Worm (Caenorhabditis elegans): Measurements from ENCODE around the gene B0348.2.

The B0348.2 gene

DNA sequence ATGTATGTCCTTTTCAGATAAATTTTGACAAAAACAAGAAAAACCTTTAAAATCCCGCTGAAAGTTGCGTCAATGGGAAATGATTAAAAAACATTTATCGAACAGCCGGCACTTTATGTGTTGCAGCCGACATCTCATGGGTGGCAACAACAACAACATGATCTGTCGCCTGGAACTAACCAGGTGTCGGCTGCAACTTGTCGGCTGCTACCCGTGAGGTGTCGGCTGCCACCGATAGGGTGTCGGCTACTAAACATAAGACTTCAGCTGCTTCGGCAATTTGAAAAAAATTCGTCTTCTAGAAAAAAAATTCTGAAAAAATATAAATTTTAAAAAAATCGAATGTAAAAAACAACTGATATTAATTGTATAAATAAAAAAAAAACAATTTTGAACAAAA, 17.5 kb upstream of the B0348.2 start:
- TF ChIP-seq lin-13 (tag; optimal IDR thresholded peaks at IDR 0.05) = no peak
- no peak for TF ChIP-seq ces-1 (GFP tag; optimal IDR thresholded peaks at IDR 0.05)
- no peak for TF ChIP-seq mab-5 (tag; optimal IDR thresholded peaks at IDR 0.05)
- no peak for TF ChIP-seq ham-2 (GFP tag; optimal IDR thresholded peaks at IDR 0.05)
- TF ChIP-seq nhr-237 (tag; optimal IDR thresholded peaks at IDR 0.05) = no peak
- no peak for TF ChIP-seq mls-2 (tag; optimal IDR thresholded peaks at IDR 0.05)

DNA sequence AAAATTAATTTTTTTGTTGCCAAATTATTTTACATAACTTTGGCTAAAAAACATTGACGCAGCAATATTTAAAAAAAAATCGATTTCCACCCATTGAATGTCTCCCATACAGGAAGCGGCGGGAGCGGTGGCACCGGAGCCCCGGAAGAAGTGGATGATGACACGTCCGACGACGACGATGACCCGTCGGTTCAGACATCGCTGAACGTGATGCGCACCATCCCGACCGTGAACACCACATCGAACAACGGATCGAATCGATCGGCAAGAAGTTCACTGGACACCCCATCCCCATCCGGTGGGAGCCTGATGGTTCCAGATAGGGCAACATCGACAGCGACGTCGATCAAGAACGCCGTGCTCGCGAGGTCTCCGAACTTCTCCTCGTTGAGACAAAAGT, 16.8 kb upstream of the B0348.2 start:
- TF ChIP-seq pha-4 (tag; optimal IDR thresholded peaks at IDR 0.05) = no peak

DNA sequence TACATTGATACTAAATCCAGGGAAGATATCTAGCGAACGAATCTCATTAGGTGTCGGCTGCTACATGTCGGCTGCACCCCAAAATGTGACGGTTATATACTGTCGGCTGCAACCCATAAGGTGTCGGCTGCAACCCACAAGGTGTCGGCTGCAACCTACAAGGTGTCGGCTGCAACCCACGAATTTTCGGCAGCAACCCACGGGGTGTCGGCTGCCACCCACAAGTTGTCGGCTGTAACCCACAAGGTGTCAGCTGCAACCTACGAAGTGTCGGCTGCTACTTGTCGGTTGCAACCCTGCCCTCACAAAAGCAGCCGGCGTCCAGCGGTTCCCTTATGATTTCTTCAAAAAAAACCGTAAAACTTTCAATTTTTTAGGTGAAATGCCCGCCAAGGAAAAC, 15.3 kb upstream of the B0348.2 start:
- TF ChIP-seq lin-32 (GFP tag; optimal IDR thresholded peaks at IDR 0.05) (no peak), unc-120 (tag; optimal IDR thresholded peaks at IDR 0.05; ENCODE audit: poor library complexity, severe bottlenecking) (no peak), drap-1 (GFP tag; optimal IDR thresholded peaks at IDR 0.05) (no peak), blmp-1 (tag; optimal IDR thresholded peaks at IDR 0.05) (no peak), lin-13 (tag; optimal IDR thresholded peaks at IDR 0.05) (no peak), tbx-8 (GFP tag; optimal IDR thresholded peaks at IDR 0.05) (no peak), mab-5 (tag; optimal IDR thresholded peaks at IDR 0.05) (no peak), bed-3 (GFP tag; optimal IDR thresholded peaks at IDR 0.05) (no peak), ceh-39 (tag; optimal IDR thresholded peaks at IDR 0.05) (no peak), elt-1 (tag; optimal IDR thresholded peaks at IDR 0.05; ENCODE audit: borderline replicate concordance, insufficient read depth) (no peak), M03D4.4 (tag; optimal IDR thresholded peaks at IDR 0.05) (no peak), ztf-11 (tag; optimal IDR thresholded peaks at IDR 0.05) (no peak), elt-3 (tag; optimal IDR thresholded peaks at IDR 0.05) (no peak), ceh-83 (GFP tag; optimal IDR thresholded peaks at IDR 0.05) (no peak)

DNA sequence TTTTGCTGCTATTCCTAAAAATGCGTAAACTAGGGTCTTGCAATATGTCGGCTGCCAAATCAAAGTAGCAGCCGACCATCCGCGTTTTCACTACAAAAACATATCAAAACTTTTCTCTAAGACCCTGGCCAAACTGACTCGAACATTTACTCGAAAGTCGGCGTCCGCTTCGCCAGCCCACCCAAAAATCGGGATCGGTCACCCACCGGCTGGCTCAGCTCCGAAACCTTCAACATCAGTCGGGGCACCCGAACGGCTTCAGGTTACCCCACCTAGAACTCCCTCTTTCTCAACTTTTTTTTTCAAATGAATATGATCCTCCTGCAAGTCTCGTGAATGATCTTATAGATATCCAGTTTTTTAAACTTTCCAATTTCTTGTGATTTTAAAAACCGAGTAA, 7.4 kb upstream of the B0348.2 start:
- TF ChIP-seq ceh-43 (GFP tag; optimal IDR thresholded peaks at IDR 0.05) (no peak), elt-3 (tag; optimal IDR thresholded peaks at IDR 0.05) (no peak), flh-1 (GFP tag; optimal IDR thresholded peaks at IDR 0.05) (no peak), drap-1 (GFP tag; optimal IDR thresholded peaks at IDR 0.05) (no peak), M03D4.4 (tag; optimal IDR thresholded peaks at IDR 0.05) (no peak), mep-1 (tag; optimal IDR thresholded peaks at IDR 0.05) (no peak), ham-2 (GFP tag; optimal IDR thresholded peaks at IDR 0.05) (no peak)

DNA sequence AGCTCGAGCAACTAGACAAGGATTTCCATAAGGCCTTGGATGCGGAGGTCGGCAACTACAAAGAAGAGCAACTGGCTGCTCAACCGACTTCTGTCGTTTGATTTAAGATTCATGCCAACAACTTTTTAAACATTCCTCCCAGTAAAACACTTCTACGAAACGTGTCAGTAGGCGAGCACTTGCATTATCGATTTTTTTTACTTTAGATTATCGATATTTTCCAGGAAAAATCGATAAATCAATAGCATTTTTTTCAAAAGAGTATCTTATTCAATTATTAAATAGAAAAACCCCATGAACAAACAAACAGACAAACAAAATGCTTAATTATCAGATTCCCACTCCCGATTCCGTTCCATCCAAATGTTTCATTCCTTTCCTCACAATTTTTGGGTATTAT, 2.0 kb upstream of the B0348.2 start:
- TF ChIP-seq cnd-1 (tag; optimal IDR thresholded peaks at IDR 0.05) (no peak), hlh-1 (tag; optimal IDR thresholded peaks at IDR 0.05) (no peak), bed-3 (GFP tag; optimal IDR thresholded peaks at IDR 0.05) (no peak)

DNA sequence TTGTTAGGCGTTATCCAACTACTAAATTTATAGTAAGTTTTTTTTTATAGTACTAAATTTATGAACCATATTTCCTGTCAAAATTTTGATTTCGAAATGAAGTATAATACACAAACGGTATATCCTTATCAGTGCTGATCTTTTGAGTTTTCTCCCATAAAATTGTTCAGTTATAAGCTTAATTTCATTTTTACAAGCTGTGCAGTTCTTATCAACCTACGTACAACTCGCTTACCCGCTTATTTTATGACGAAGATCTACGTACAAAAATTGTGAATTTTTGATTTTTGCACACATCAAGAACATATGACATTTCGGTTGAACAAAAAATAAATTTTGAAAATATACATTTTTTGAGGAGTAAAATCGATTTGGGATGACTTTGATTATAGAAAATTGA, 1.1 kb upstream of the B0348.2 start:
- TF ChIP-seq drap-1 (GFP tag; optimal IDR thresholded peaks at IDR 0.05) (no peak), nhr-12 (tag; optimal IDR thresholded peaks at IDR 0.05) (no peak), ztf-11 (tag; optimal IDR thresholded peaks at IDR 0.05) (no peak), lsy-2 (tag; optimal IDR thresholded peaks at IDR 0.05) (no peak), cnd-1 (tag; optimal IDR thresholded peaks at IDR 0.05) (no peak)

DNA sequence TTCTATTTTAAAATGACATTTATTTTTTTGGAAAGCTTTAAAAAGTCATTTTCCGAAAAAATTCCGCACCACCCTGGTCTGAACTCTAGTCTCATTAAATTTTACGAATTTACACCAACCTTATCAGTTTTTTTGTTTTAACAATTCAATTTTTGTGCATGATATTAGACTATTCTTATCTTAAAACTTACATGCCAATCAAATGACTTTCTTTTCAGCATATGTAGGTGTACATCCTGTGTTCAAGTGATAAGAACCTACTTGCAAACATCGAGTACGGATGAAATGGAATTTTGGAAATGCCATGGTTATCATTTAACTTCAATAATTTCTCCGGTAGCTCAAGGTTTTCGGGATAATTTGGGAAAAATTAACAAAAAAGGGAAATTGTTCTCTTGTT, 2.7 kb downstream of the B0348.2 start:
- TF ChIP-seq mls-2 (tag; optimal IDR thresholded peaks at IDR 0.05) (no peak), lin-32 (GFP tag; optimal IDR thresholded peaks at IDR 0.05) (no peak), ces-1 (GFP tag; optimal IDR thresholded peaks at IDR 0.05) (no peak), drap-1 (GFP tag; optimal IDR thresholded peaks at IDR 0.05) (no peak), flh-1 (GFP tag; optimal IDR thresholded peaks at IDR 0.05) (no peak), ztf-11 (tag; optimal IDR thresholded peaks at IDR 0.05) (no peak), ceh-39 (tag; optimal IDR thresholded peaks at IDR 0.05) (no peak), elt-3 (tag; optimal IDR thresholded peaks at IDR 0.05) (no peak), mep-1 (tag; optimal IDR thresholded peaks at IDR 0.05) (no peak), tbx-8 (GFP tag; optimal IDR thresholded peaks at IDR 0.05) (no peak), lin-13 (tag; optimal IDR thresholded peaks at IDR 0.05) (no peak), hlh-1 (tag; optimal IDR thresholded peaks at IDR 0.05) (no peak), nhr-76 (tag; optimal IDR thresholded peaks at IDR 0.05) (no peak), nhr-12 (tag; optimal IDR thresholded peaks at IDR 0.05) (no peak), unc-39 (tag; optimal IDR thresholded peaks at IDR 0.05) (no peak), M03D4.4 (tag; optimal IDR thresholded peaks at IDR 0.05) (no peak)

All from whole organism, mixed stage, embryonic.